Worm (Caenorhabditis elegans) whole organism, L2 larva: ENCODE results near the gene F45E1.2.

Source experiments
- F13H6.1 ChIP-seq: sonication (generic microtip); optimal IDR thresholded peaks from 2 replicates; lab custom pipeline; 2016; ENCODE audit warnings: missing genetic modification characterization, missing compliant biosample characterization
- R02D3.7 ChIP-seq: fragments of 150-350 bp; optimal IDR thresholded peaks from 2 replicates; lab custom pipeline; 2014; ENCODE audit warnings: missing biosample characterization, missing genetic modification characterization
- Y55F3AM.14 ChIP-seq: fragments of 200-800 bp; sonication (Bioruptor generic); optimal IDR thresholded peaks from 2 replicates; lab custom pipeline; 2018; ENCODE audit warnings: mild to moderate bottlenecking, missing genetic modification characterization, missing compliant biosample characterization
- ZK546.5 ChIP-seq: sonication (generic microtip); optimal IDR thresholded peaks from 2 replicates; lab custom pipeline; 2017; ENCODE audit warnings: missing biosample characterization, missing genetic modification characterization
- aly-2 ChIP-seq: fragments of 150-350 bp; optimal IDR thresholded peaks from 2 replicates; lab custom pipeline; 2014; ENCODE audit warnings: missing biosample characterization, missing genetic modification characterization
- ama-1 ChIP-seq: fragments of 150-350 bp; optimal IDR thresholded peaks from 2 replicates; lab custom pipeline; 2018; ENCODE audit warnings: inconsistent platforms
- blmp-1 ChIP-seq: sonication (generic microtip); optimal IDR thresholded peaks from 2 replicates; lab custom pipeline; 2017; ENCODE audit warnings: missing genetic modification characterization, mild to moderate bottlenecking, missing compliant biosample characterization, antibody characterized with exemption, moderate library complexity; ENCODE audit not compliant: insufficient read depth
- ceh-16 ChIP-seq: fragments of 150-350 bp; optimal IDR thresholded peaks from 2 replicates; lab custom pipeline; 2014; ENCODE audit warnings: missing biosample characterization, missing genetic modification characterization
- ceh-82 ChIP-seq: fragments of 150-350 bp; optimal IDR thresholded peaks from 2 replicates; lab custom pipeline; 2014; ENCODE audit warnings: missing biosample characterization, missing genetic modification characterization
- crh-2 ChIP-seq: sonication (generic microtip); optimal IDR thresholded peaks from 2 replicates; lab custom pipeline; 2017; ENCODE audit warnings: missing biosample characterization, missing genetic modification characterization
- dmd-4 ChIP-seq: sonication (generic microtip); optimal IDR thresholded peaks from 2 replicates; lab custom pipeline; 2017; ENCODE audit warnings: missing biosample characterization, missing genetic modification characterization
- egl-27 ChIP-seq: sonication (generic microtip); optimal IDR thresholded peaks from 3 replicates; lab custom pipeline; 2017; ENCODE audit warnings: missing biosample characterization, missing genetic modification reagents, missing genetic modification characterization
- elt-1 ChIP-seq: fragments of 150-350 bp; optimal IDR thresholded peaks from 2 replicates; lab custom pipeline; 2014; ENCODE audit warnings: missing biosample characterization, missing genetic modification characterization
- elt-3 ChIP-seq: sonication (generic microtip); optimal IDR thresholded peaks from 2 replicates; lab custom pipeline; 2017; ENCODE audit warnings: missing biosample characterization, missing genetic modification characterization
- fos-1 ChIP-seq: fragments of 150-350 bp; optimal IDR thresholded peaks from 2 replicates; lab custom pipeline; 2014; ENCODE audit warnings: missing biosample characterization, missing genetic modification characterization
- gmeb-1 ChIP-seq: fragments of 150-350 bp; optimal IDR thresholded peaks from 2 replicates; lab custom pipeline; 2014; ENCODE audit warnings: missing biosample characterization, missing genetic modification characterization
- lin-11 ChIP-seq: fragments of 150-350 bp; sonication (generic microtip); optimal IDR thresholded peaks from 2 replicates; lab custom pipeline; 2014; ENCODE audit warnings: missing biosample characterization, missing genetic modification characterization, inconsistent platforms, mixed read lengths
- lin-13 ChIP-seq: fragments of 150-350 bp; optimal IDR thresholded peaks from 2 replicates; lab custom pipeline; 2014; ENCODE audit warnings: missing biosample characterization, missing genetic modification reagents, missing genetic modification characterization
- lin-39 ChIP-seq: fragments of 150-350 bp; optimal IDR thresholded peaks from 2 replicates; lab custom pipeline; 2014; ENCODE audit warnings: missing biosample characterization, missing genetic modification reagents, missing genetic modification characterization
- lsy-2 ChIP-seq, 2 experiments: fragments of 150-350 bp in 1 of 2; sonication (generic microtip) in 1 of 2; optimal IDR thresholded peaks; 2 replicates each; lab custom pipeline; 2014 to 2017; ENCODE audit warnings: missing biosample characterization in 2 of 2, missing genetic modification characterization in 2 of 2
- mab-5 ChIP-seq: fragments of 150-350 bp; optimal IDR thresholded peaks from 2 replicates; lab custom pipeline; 2014; ENCODE audit warnings: missing biosample characterization, missing genetic modification characterization
- mbf-1 ChIP-seq: sonication (generic microtip); optimal IDR thresholded peaks from 2 replicates; lab custom pipeline; 2017; ENCODE audit warnings: missing biosample characterization, missing genetic modification characterization
- mdl-1 ChIP-seq, 2 experiments: fragments of 150-350 bp in 1 of 2; sonication (generic microtip) in 1 of 2; optimal IDR thresholded peaks; 2 replicates each; lab custom pipeline; 2017; ENCODE audit warnings: missing biosample characterization in 2 of 2, missing genetic modification characterization in 2 of 2
- nhr-10 ChIP-seq: sonication (generic microtip); optimal IDR thresholded peaks from 2 replicates; lab custom pipeline; 2017; ENCODE audit warnings: missing biosample characterization, missing genetic modification characterization
- nhr-11 ChIP-seq: fragments of 150-350 bp; optimal IDR thresholded peaks from 2 replicates; lab custom pipeline; 2014; ENCODE audit warnings: missing biosample characterization, missing genetic modification characterization
- nhr-12 ChIP-seq: fragments of 150-350 bp; optimal IDR thresholded peaks from 2 replicates; lab custom pipeline; 2014; ENCODE audit warnings: missing biosample characterization, missing genetic modification characterization
- nhr-21 ChIP-seq: fragments of 150-350 bp; optimal IDR thresholded peaks from 2 replicates; lab custom pipeline; 2014; ENCODE audit warnings: missing biosample characterization, missing genetic modification characterization
- nhr-23 ChIP-seq: fragments of 150-350 bp; optimal IDR thresholded peaks from 2 replicates; lab custom pipeline; 2014; ENCODE audit warnings: missing biosample characterization, missing genetic modification reagents, missing genetic modification characterization
- nhr-237 ChIP-seq: fragments of 150-350 bp; optimal IDR thresholded peaks from 2 replicates; lab custom pipeline; 2014; ENCODE audit warnings: missing biosample characterization, missing genetic modification characterization
- nhr-25 ChIP-seq: fragments of 150-350 bp; sonication (generic microtip); optimal IDR thresholded peaks from 3 replicates; lab custom pipeline; 2014; ENCODE audit warnings: missing biosample characterization, missing genetic modification characterization
- nhr-6 ChIP-seq: fragments of 150-350 bp; optimal IDR thresholded peaks from 2 replicates; lab custom pipeline; 2014; ENCODE audit warnings: missing biosample characterization, missing genetic modification characterization
- nhr-77 ChIP-seq: fragments of 150-350 bp; optimal IDR thresholded peaks from 2 replicates; lab custom pipeline; 2014; ENCODE audit warnings: missing biosample characterization, missing genetic modification characterization
- peb-1 ChIP-seq: fragments of 150-350 bp; optimal IDR thresholded peaks from 2 replicates; lab custom pipeline; 2014; ENCODE audit warnings: missing biosample characterization, missing genetic modification characterization
- sem-4 ChIP-seq: fragments of 150-350 bp; optimal IDR thresholded peaks from 2 replicates; lab custom pipeline; 2014; ENCODE audit warnings: missing biosample characterization, missing genetic modification reagents, missing genetic modification characterization
- skn-1 ChIP-seq: sonication (generic microtip); optimal IDR thresholded peaks from 2 replicates; lab custom pipeline; 2017; ENCODE audit warnings: missing biosample characterization, missing genetic modification characterization
- sma-3 ChIP-seq: sonication (generic microtip); optimal IDR thresholded peaks from 2 replicates; lab custom pipeline; 2016; ENCODE audit warnings: missing genetic modification reagents, missing genetic modification characterization, missing compliant biosample characterization
- sma-9 ChIP-seq, 2 experiments: fragments of 150-350 bp in 1 of 2; sonication (generic microtip) in 1 of 2; optimal IDR thresholded peaks; 2 replicates each; lab custom pipeline; 2014 to 2016; ENCODE audit warnings: missing genetic modification characterization in 2 of 2, mild to moderate bottlenecking in 1 of 2, missing biosample characterization in 1 of 2, missing compliant biosample characterization in 1 of 2, missing genetic modification reagents in 1 of 2, moderate library complexity in 1 of 2
- snpc-4 ChIP-seq: fragments of 150-350 bp; optimal IDR thresholded peaks from 2 replicates; lab custom pipeline; 2014; ENCODE audit warnings: missing biosample characterization, missing genetic modification characterization
- unc-39 ChIP-seq: fragments of 150-350 bp; optimal IDR thresholded peaks from 2 replicates; lab custom pipeline; 2014; ENCODE audit warnings: missing biosample characterization, missing genetic modification characterization
- unc-55 ChIP-seq: fragments of 150-350 bp; sonication (generic microtip); optimal IDR thresholded peaks from 3 replicates; lab custom pipeline; 2014; ENCODE audit warnings: missing biosample characterization, missing genetic modification reagents, missing genetic modification characterization
- unc-62 ChIP-seq: fragments of 150-350 bp; optimal IDR thresholded peaks from 2 replicates; lab custom pipeline; 2014; ENCODE audit warnings: missing biosample characterization, missing genetic modification reagents, missing genetic modification characterization
- zag-1 ChIP-seq: fragments of 150-350 bp; optimal IDR thresholded peaks from 2 replicates; lab custom pipeline; 2014; ENCODE audit warnings: missing biosample characterization, missing genetic modification characterization
- ztf-1 ChIP-seq: fragments of 200-800 bp; sonication (Bioruptor generic); conservative IDR thresholded peaks from 2 replicates; pipeline ENCODE4 v1.3.6; 2022; ENCODE audit warnings: missing genetic modification characterization, missing compliant biosample characterization
- ztf-11 ChIP-seq: sonication (generic microtip); optimal IDR thresholded peaks from 2 replicates; lab custom pipeline; 2017; ENCODE audit warnings: missing biosample characterization, missing genetic modification characterization
- ztf-4 ChIP-seq: fragments of 150-350 bp; optimal IDR thresholded peaks from 2 replicates; lab custom pipeline; 2014; ENCODE audit warnings: missing biosample characterization, missing genetic modification characterization

The F45E1.2 gene

ce11 chrX:7984742-7985141, 18.8 kb upstream of the F45E1.2 start:
- no peak for TF ChIP-seq Y55F3AM.14 (GFP tag; lab: Kevin White, UChicago)
- peak; percentile 29 for TF ChIP-seq sma-3 (GFP tag; lab: Kevin White, UChicago)

ce11 chrX:7985495-7986029, 18.0 kb upstream of the F45E1.2 start, which contains the start of gene F45E1.4:
TSS of gene F45E1.4 (plus strand) at chrX:7985979.
- TF ChIP-seq elt-3 (tag; lab: Kevin White, UChicago) (no peak), sma-3 (GFP tag; lab: Kevin White, UChicago) (peak; percentile 36), ceh-16 (tag; lab: Kevin White, UChicago) (no peak), nhr-237 (tag; lab: Kevin White, UChicago) (no peak), nhr-11 (tag; lab: Kevin White, UChicago) (no peak), fos-1 (no peak), sma-9 (GFP tag; optimal IDR thresholded peaks at IDR 0.05; lab: Kevin White, UChicago) (peak; percentile 58), sma-9 (tag; optimal IDR thresholded peaks at IDR 0.05; lab: Kevin White, UChicago) (no peak), nhr-10 (tag; lab: Kevin White, UChicago) (no peak), ztf-11 (no peak), ama-1 (no peak), lin-11 (tag; lab: Kevin White, UChicago) (no peak), nhr-25 (tag; lab: Kevin White, UChicago) (peak; percentile 22), mab-5 (tag; lab: Kevin White, UChicago) (no peak), skn-1 (tag; lab: Kevin White, UChicago) (no peak), mdl-1 (tag; optimal IDR thresholded peaks at IDR 0.05; lab: Kevin White, UChicago) (no peak), nhr-77 (tag; lab: Kevin White, UChicago) (no peak), lin-39 (tag; lab: Kevin White, UChicago) (no peak), nhr-21 (no peak), snpc-4 (no peak), crh-2 (tag; lab: Kevin White, UChicago) (peak; percentile 11), R02D3.7 (tag; lab: Kevin White, UChicago) (no peak), dmd-4 (tag; lab: Kevin White, UChicago) (no peak), mbf-1 (tag; lab: Kevin White, UChicago) (no peak)

- no peak for TF ChIP-seq F13H6.1 (tag; lab: Kevin White, UChicago)
- no peak for TF ChIP-seq mab-5 (tag; lab: Kevin White, UChicago)
- peak; percentile 93 for TF ChIP-seq sma-3 (GFP tag; lab: Kevin White, UChicago)
- no peak for TF ChIP-seq nhr-77 (tag; lab: Kevin White, UChicago)
- no peak for TF ChIP-seq unc-62 (GFP tag; lab: Kevin White, UChicago)
- no peak for TF ChIP-seq nhr-237 (tag; lab: Kevin White, UChicago)
- TF ChIP-seq dmd-4 (tag; lab: Kevin White, UChicago), result no peak
- TF ChIP-seq sma-9 (GFP tag; optimal IDR thresholded peaks at IDR 0.05; lab: Kevin White, UChicago), result peak; percentile 96
- no peak for TF ChIP-seq sma-9 (tag; optimal IDR thresholded peaks at IDR 0.05; lab: Kevin White, UChicago)
- TF ChIP-seq unc-55 (GFP tag; lab: Kevin White, UChicago), result no peak
- TF ChIP-seq crh-2 (tag; lab: Kevin White, UChicago), result peak; percentile 68
- TF ChIP-seq ztf-11, result no peak
- TF ChIP-seq mbf-1 (tag; lab: Kevin White, UChicago), result no peak
- TF ChIP-seq zag-1, result no peak
- TF ChIP-seq R02D3.7 (tag; lab: Kevin White, UChicago), result no peak
- peak; percentile 88 for TF ChIP-seq nhr-21
- TF ChIP-seq elt-3 (tag; lab: Kevin White, UChicago), result no peak
- TF ChIP-seq nhr-12, result no peak
- TF ChIP-seq elt-1 (tag; lab: Kevin White, UChicago), result no peak
- TF ChIP-seq gmeb-1, result peak; percentile 68
- peak; percentile 22 for TF ChIP-seq nhr-6 (tag; lab: Kevin White, UChicago)
- TF ChIP-seq lin-11 (tag; lab: Kevin White, UChicago), result no peak
- TF ChIP-seq sem-4 (tag; lab: Kevin White, UChicago), result no peak
- peak in 1 of 2 experiments; percentile 54 for TF ChIP-seq lsy-2 (tag; optimal IDR thresholded peaks at IDR 0.05; lab: Kevin White, UChicago)
- no peak for TF ChIP-seq ztf-1 (GFP tag; lab: Robert Waterston, UW)
- TF ChIP-seq ZK546.5 (tag; lab: Kevin White, UChicago), result no peak
- no peak for TF ChIP-seq lin-39 (tag; lab: Kevin White, UChicago)
- no peak for TF ChIP-seq skn-1 (tag; lab: Kevin White, UChicago)
- no peak for TF ChIP-seq peb-1 (tag; lab: Kevin White, UChicago)
- peak; percentile 44 for TF ChIP-seq blmp-1 (tag; lab: Kevin White, UChicago)
- TF ChIP-seq nhr-10 (tag; lab: Kevin White, UChicago), result no peak
- no peak for TF ChIP-seq lin-13 (GFP tag; lab: Kevin White, UChicago)
- peak; percentile 73 for TF ChIP-seq nhr-25 (tag; lab: Kevin White, UChicago)
- no peak for TF ChIP-seq snpc-4
- TF ChIP-seq egl-27 (tag; lab: Kevin White, UChicago), result peak; percentile 63
- TF ChIP-seq ztf-4, result no peak
- peak; percentile 29 for TF ChIP-seq fos-1
- TF ChIP-seq aly-2 (tag; lab: Kevin White, UChicago), result no peak
- TF ChIP-seq ceh-16 (tag; lab: Kevin White, UChicago), result no peak
- no peak for TF ChIP-seq ceh-82
- TF ChIP-seq ama-1, result no peak
- TF ChIP-seq Y55F3AM.14 (GFP tag; lab: Kevin White, UChicago), result no peak
- no peak for TF ChIP-seq unc-39
- TF ChIP-seq nhr-11 (tag; lab: Kevin White, UChicago), result no peak
- no peak for TF ChIP-seq nhr-23 (tag; lab: Kevin White, UChicago)
- TF ChIP-seq mdl-1 (tag; optimal IDR thresholded peaks at IDR 0.05; lab: Kevin White, UChicago), result peak; percentile 42 to 54
Observed at ce11 chrX:7986892-7987291, 16.6 kb upstream of the F45E1.2 start.
